Fruit fly (Drosophila melanogaster): ENCODE data around the gene CG1504.

dm6 chrX:20376422-20376821 lies 46.2 kb upstream of the CG1504 start, which contains the start of gene CG12679:
- TF ChIP-seq tj (GFP tag; optimal IDR thresholded peaks at IDR 0.05) (no peak), Hr96 (GFP tag; optimal IDR thresholded peaks at IDR 0.05) (no peak), bab1 (GFP tag; optimal IDR thresholded peaks at IDR 0.05) (no peak), CG1620 (GFP tag; optimal IDR thresholded peaks at IDR 0.05) (no peak), Mnt (GFP tag; optimal IDR thresholded peaks at IDR 0.05) (no peak), toe (GFP tag; optimal IDR thresholded peaks at IDR 0.05) (no peak), cic (GFP tag; optimal IDR thresholded peaks at IDR 0.05) (no peak), CG33017 (tag; optimal IDR thresholded peaks at IDR 0.05) (no peak), pad (GFP tag; optimal IDR thresholded peaks at IDR 0.05) (no peak), kay (GFP tag; ENCODE audit: borderline replicate concordance) (no peak)
